Fruit fly (Drosophila melanogaster): ENCODE results near the gene CD98hc.
A peak's percentile ranks its signal among the peaks of the same experiment; 100 is the strongest.

Gene CD98hc

dm6 chr3R:8027203-8027688, 49.0 kb upstream of the CD98hc start (continued):
- TF ChIP-seq trh (GFP tag; optimal IDR thresholded peaks at IDR 0.05) (peak; percentile 43), CG30431 (GFP tag; optimal IDR thresholded peaks at IDR 0.05) (peak; percentile 80), cato (GFP tag; optimal IDR thresholded peaks at IDR 0.05; ENCODE audit: borderline replicate concordance) (peak; percentile 77), CG15479 (GFP tag; optimal IDR thresholded peaks at IDR 0.05) (no peak), nmo (GFP tag; optimal IDR thresholded peaks at IDR 0.05) (peak; percentile 92), CG15073 (GFP tag; optimal IDR thresholded peaks at IDR 0.05) (peak; percentile 33), CG11456 (GFP tag; IDR thresholded peaks at IDR 0.05) (0 out of 3 replicates have a peak, but pooled peaks have one; percentile 67), sqz (GFP tag; optimal IDR thresholded peaks at IDR 0.05) (no peak), Hr78 (GFP tag; optimal IDR thresholded peaks at IDR 0.05) (peak in 1 of 2 experiments; percentile 76), CG9817 (tag; optimal IDR thresholded peaks at IDR 0.05) (peak; percentile 80), Fer1 (GFP tag; optimal IDR thresholded peaks at IDR 0.05) (peak; percentile 86), CG13894 (tag; optimal IDR thresholded peaks at IDR 0.05) (peak; percentile 40), CG4282 (GFP tag; optimal IDR thresholded peaks at IDR 0.05) (no peak), Hsf (GFP tag; optimal IDR thresholded peaks at IDR 0.05) (peak; percentile 48), CG4404 (GFP tag; IDR thresholded peaks at IDR 0.05) (peak; percentile 36; the same call in 1 of the 2 replicates), CG14860 (GFP tag; IDR thresholded peaks at IDR 0.05; ENCODE audit: partially characterized antibody) (no peak), sug (tag; optimal IDR thresholded peaks at IDR 0.05) (no peak), Tbp (GFP tag; optimal IDR thresholded peaks at IDR 0.05) (no peak), amos (GFP tag; IDR thresholded peaks at IDR 0.05; ENCODE audit: partially characterized antibody) (no peak), Sox102F (GFP tag; optimal IDR thresholded peaks at IDR 0.05) (peak; percentile 94), CG33213 (GFP tag; optimal IDR thresholded peaks at IDR 0.05) (no peak), CG7839 (tag; optimal IDR thresholded peaks at IDR 0.05) (peak; percentile 93), fd102C (GFP tag; optimal IDR thresholded peaks at IDR 0.05) (no peak), org-1 (GFP tag; optimal IDR thresholded peaks at IDR 0.05) (peak; percentile 80), Sry-δ (GFP tag; optimal IDR thresholded peaks at IDR 0.05) (no peak), rib (GFP tag; IDR thresholded peaks at IDR 0.05) (no peak), B-H1 (GFP tag; IDR thresholded peaks at IDR 0.05) (peak; percentile 41; the same call in 2 of the 3 replicates), sna (GFP tag; IDR thresholded peaks at IDR 0.05; ENCODE audit: partially characterized antibody) (no peak), luna (GFP tag; optimal IDR thresholded peaks at IDR 0.05) (no peak), CG43689 (GFP tag; IDR thresholded peaks at IDR 0.05) (peak; percentile 58), CG11085 (GFP tag; IDR thresholded peaks at IDR 0.05) (no peak; the same call in 1 of the 2 replicates), CG2116 (GFP tag; optimal IDR thresholded peaks at IDR 0.05) (peak; percentile 62), shn (GFP tag; optimal IDR thresholded peaks at IDR 0.05) (peak; percentile 1), Stat92E (GFP tag; optimal IDR thresholded peaks at IDR 0.05) (no peak), CG11247 (GFP tag; IDR thresholded peaks at IDR 0.05) (peak; percentile 48; the same call in 1 of the 2 replicates), bcd (GFP tag; optimal IDR thresholded peaks at IDR 0.05) (peak; percentile 81), ranshi (GFP tag; IDR thresholded peaks at IDR 0.05) (peak; percentile 69), ara (GFP tag; IDR thresholded peaks at IDR 0.05) (peak; percentile 26; the same call in 1 of the 2 replicates), Asciz (GFP tag; optimal IDR thresholded peaks at IDR 0.05) (peak; percentile 89), Elba2 (GFP tag; optimal IDR thresholded peaks at IDR 0.05) (no peak), Doc2 (GFP tag; IDR thresholded peaks at IDR 0.05) (no peak), D19A (tag; optimal IDR thresholded peaks at IDR 0.05) (peak; percentile 100), Bdp1 (GFP tag; optimal IDR thresholded peaks at IDR 0.05) (peak; percentile 33), CG3163 (GFP tag; optimal IDR thresholded peaks at IDR 0.05) (peak; percentile 86), CHES-1-like (GFP tag; optimal IDR thresholded peaks at IDR 0.05) (no peak), ato (GFP tag; IDR thresholded peaks at IDR 0.05; ENCODE audit: partially characterized antibody) (no peak), CG12769 (tag; optimal IDR thresholded peaks at IDR 0.05) (no peak), CG42726 (GFP tag; IDR thresholded peaks at IDR 0.05; ENCODE audit: partially characterized antibody) (no peak), C15 (GFP tag; IDR thresholded peaks at IDR 0.05) (no peak), pb (GFP tag; optimal IDR thresholded peaks at IDR 0.05) (no peak)
